Worm (Caenorhabditis elegans) whole organism, mixed stage, embryonic: ENCODE measurements around the gene F28B4.4.
A peak's percentile ranks its signal among the peaks of the same experiment; 100 is the strongest.

ENCODE experiments used
- bed-3 ChIP-seq: fragments of 200-800 bp; sonication (Bioruptor generic); optimal IDR thresholded peaks from 3 replicates; lab custom pipeline; 2018; ENCODE audit warnings: mild to moderate bottlenecking, missing genetic modification characterization, moderate library complexity, missing compliant biosample characterization
- blmp-1 ChIP-seq: fragments of 150-350 bp; optimal IDR thresholded peaks from 2 replicates; lab custom pipeline; 2014; ENCODE audit warnings: missing biosample characterization, missing genetic modification characterization
- ceh-39 ChIP-seq: fragments of 150-350 bp; optimal IDR thresholded peaks from 2 replicates; lab custom pipeline; 2014; ENCODE audit warnings: missing biosample characterization, missing genetic modification characterization
- ceh-43 ChIP-seq: fragments of 200-800 bp; sonication (Bioruptor generic); optimal IDR thresholded peaks from 2 replicates; lab custom pipeline; 2018; ENCODE audit warnings: mild to moderate bottlenecking, missing genetic modification characterization, moderate library complexity, missing compliant biosample characterization
- ceh-83 ChIP-seq: fragments of 200-800 bp; sonication (Bioruptor generic); optimal IDR thresholded peaks from 2 replicates; lab custom pipeline; 2018; ENCODE audit warnings: mild to moderate bottlenecking, missing genetic modification characterization, missing compliant biosample characterization
- drap-1 ChIP-seq: fragments of 200-800 bp; sonication (Bioruptor generic); optimal IDR thresholded peaks from 3 replicates; lab custom pipeline; 2018; ENCODE audit warnings: mild to moderate bottlenecking, missing genetic modification characterization, missing compliant biosample characterization
- elt-1 ChIP-seq: sonication (generic microtip); optimal IDR thresholded peaks from 2 replicates; lab custom pipeline; 2017; ENCODE audit warnings: missing genetic modification characterization, mild to moderate bottlenecking, missing compliant biosample characterization, antibody characterized with exemption, moderate library complexity, borderline replicate concordance; ENCODE audit not compliant: insufficient read depth
- elt-3 ChIP-seq: fragments of 150-350 bp; optimal IDR thresholded peaks from 2 replicates; lab custom pipeline; 2014; ENCODE audit warnings: missing biosample characterization, missing genetic modification characterization
- hlh-1 ChIP-seq: fragments of 150-350 bp; optimal IDR thresholded peaks from 2 replicates; lab custom pipeline; 2014; ENCODE audit warnings: missing biosample characterization, missing genetic modification reagents, missing genetic modification characterization
- lin-13 ChIP-seq: fragments of 150-350 bp; optimal IDR thresholded peaks from 2 replicates; lab custom pipeline; 2014; ENCODE audit warnings: missing biosample characterization, missing genetic modification characterization
- lin-32 ChIP-seq: fragments of 200-800 bp; sonication (Bioruptor generic); optimal IDR thresholded peaks from 2 replicates; lab custom pipeline; 2018; ENCODE audit warnings: mild to moderate bottlenecking, missing genetic modification characterization, missing compliant biosample characterization
- lsy-2 ChIP-seq: fragments of 150-350 bp; optimal IDR thresholded peaks from 2 replicates; lab custom pipeline; 2014; ENCODE audit warnings: missing biosample characterization, missing genetic modification characterization
- mab-5 ChIP-seq: fragments of 150-350 bp; optimal IDR thresholded peaks from 2 replicates; lab custom pipeline; 2014; ENCODE audit warnings: missing biosample characterization, missing genetic modification characterization
- mls-2 ChIP-seq: sonication (generic microtip); optimal IDR thresholded peaks from 2 replicates; lab custom pipeline; 2016; ENCODE audit warnings: mild to moderate bottlenecking, missing genetic modification characterization, moderate library complexity, missing compliant biosample characterization
- nhr-12 ChIP-seq: fragments of 150-350 bp; optimal IDR thresholded peaks from 2 replicates; lab custom pipeline; 2014; ENCODE audit warnings: missing biosample characterization, missing genetic modification characterization
- nhr-237 ChIP-seq: fragments of 150-350 bp; optimal IDR thresholded peaks from 2 replicates; lab custom pipeline; 2014; ENCODE audit warnings: missing biosample characterization, missing genetic modification characterization
- nhr-28 ChIP-seq: fragments of 150-350 bp; optimal IDR thresholded peaks from 2 replicates; lab custom pipeline; 2014; ENCODE audit warnings: missing biosample characterization, missing genetic modification characterization
- nhr-76 ChIP-seq: sonication (generic microtip); optimal IDR thresholded peaks from 2 replicates; lab custom pipeline; 2017; ENCODE audit warnings: missing biosample characterization, missing genetic modification characterization
- pha-4 ChIP-seq: fragments of 150-350 bp; optimal IDR thresholded peaks from 2 replicates; lab custom pipeline; 2018; ENCODE audit warnings: missing biosample characterization, missing genetic modification reagents, missing genetic modification characterization
- sem-2 ChIP-seq: fragments of 200-800 bp; sonication (Bioruptor generic); optimal IDR thresholded peaks from 2 replicates; lab custom pipeline; 2018; ENCODE audit warnings: mild to moderate bottlenecking, missing genetic modification characterization, missing compliant biosample characterization
- snpc-4 ChIP-seq: fragments of 150-350 bp; optimal IDR thresholded peaks from 2 replicates; lab custom pipeline; 2014; ENCODE audit warnings: missing biosample characterization, missing genetic modification characterization
- sptf-1 ChIP-seq: sonication (generic microtip); optimal IDR thresholded peaks from 2 replicates; lab custom pipeline; 2017; ENCODE audit warnings: mild to moderate bottlenecking, missing genetic modification characterization, moderate library complexity, missing compliant biosample characterization
- tbx-8 ChIP-seq: fragments of 200-800 bp; sonication (Bioruptor generic); optimal IDR thresholded peaks from 2 replicates; lab custom pipeline; 2018; ENCODE audit warnings: mild to moderate bottlenecking, missing genetic modification characterization, moderate library complexity, missing compliant biosample characterization
- unc-120 ChIP-seq: sonication (generic microtip); optimal IDR thresholded peaks from 2 replicates; lab custom pipeline; 2017; ENCODE audit warnings: missing genetic modification characterization, missing compliant biosample characterization; ENCODE audit not compliant: poor library complexity, severe bottlenecking
- zip-8 ChIP-seq: fragments of 150-350 bp; optimal IDR thresholded peaks from 2 replicates; lab custom pipeline; 2014; ENCODE audit warnings: missing biosample characterization, missing genetic modification characterization
- ztf-11 ChIP-seq: fragments of 150-350 bp; optimal IDR thresholded peaks from 2 replicates; lab custom pipeline; 2014; ENCODE audit warnings: missing biosample characterization, missing genetic modification characterization

F28B4.4 gene

ce11 chrX:3247768-3248167, 38.3 kb upstream of the F28B4.4 start:
- TF ChIP-seq pha-4 (no peak), drap-1 (GFP tag; lab: Kevin White, UChicago) (no peak), hlh-1 (no peak), lsy-2 (no peak), sptf-1 (tag; lab: Kevin White, UChicago) (no peak)

- no peak for TF ChIP-seq elt-1 (tag; lab: Kevin White, UChicago)
- TF ChIP-seq lin-13 (tag; lab: Kevin White, UChicago): peak; percentile 39
- peak; percentile 61 for TF ChIP-seq pha-4
- peak; percentile 99 for TF ChIP-seq hlh-1
- no peak for TF ChIP-seq lsy-2
Observed at ce11 chrX:3245812-3246211, 36.4 kb upstream of the F28B4.4 start, which contains the start of gene F40F4.7. Gene F40F4.7 (minus strand): TSS chrX:3245933.

- no peak for TF ChIP-seq drap-1 (GFP tag; lab: Kevin White, UChicago)
- TF ChIP-seq nhr-12 (tag; lab: Kevin White, UChicago): no peak
- TF ChIP-seq ceh-83 (GFP tag; lab: Kevin White, UChicago): no peak
- TF ChIP-seq hlh-1: no peak
- TF ChIP-seq lsy-2: no peak
Observed at ce11 chrX:3244402-3244801, 35.0 kb upstream of the F28B4.4 start.

- no peak for TF ChIP-seq ceh-39
- no peak for TF ChIP-seq pha-4
- no peak for TF ChIP-seq sem-2 (GFP tag; lab: Kevin White, UChicago)
- no peak for TF ChIP-seq tbx-8 (GFP tag; lab: Kevin White, UChicago)
- no peak for TF ChIP-seq lin-13 (tag; lab: Kevin White, UChicago)
- no peak for TF ChIP-seq lsy-2
- TF ChIP-seq nhr-76 (tag; lab: Kevin White, UChicago): no peak
- no peak for TF ChIP-seq blmp-1 (tag; lab: Kevin White, UChicago)
- TF ChIP-seq hlh-1: no peak
- no peak for TF ChIP-seq mab-5 (tag; lab: Kevin White, UChicago)
- no peak for TF ChIP-seq elt-3 (tag; lab: Kevin White, UChicago)
- TF ChIP-seq ceh-83 (GFP tag; lab: Kevin White, UChicago): no peak
- no peak for TF ChIP-seq lin-32 (GFP tag; lab: Kevin White, UChicago)
- no peak for TF ChIP-seq ztf-11 (tag; lab: Kevin White, UChicago)
- TF ChIP-seq nhr-28 (tag; lab: Kevin White, UChicago): no peak
- no peak for TF ChIP-seq unc-120 (tag; lab: Kevin White, UChicago)
- TF ChIP-seq mls-2: no peak
- no peak for TF ChIP-seq ceh-43
- TF ChIP-seq drap-1 (GFP tag; lab: Kevin White, UChicago): no peak
Observed at ce11 chrX:3243614-3244013, 34.2 kb upstream of the F28B4.4 start, which contains the start of gene irg-7. Gene irg-7 (minus strand): TSS chrX:3243636.

- no peak for TF ChIP-seq snpc-4
Observed at ce11 chrX:3235358-3235816, 26.0 kb upstream of the F28B4.4 start, which contains the start of gene F28B4.3. Gene F28B4.3 (minus strand): TSS chrX:3235408.

ce11 chrX:3230575-3230974, 21.2 kb upstream of the F28B4.4 start:
- TF ChIP-seq nhr-237: no peak
- no peak for TF ChIP-seq elt-1 (tag; lab: Kevin White, UChicago)
- no peak for TF ChIP-seq ceh-83 (GFP tag; lab: Kevin White, UChicago)
- TF ChIP-seq nhr-12 (tag; lab: Kevin White, UChicago): no peak
- TF ChIP-seq bed-3 (GFP tag; lab: Kevin White, UChicago): no peak
- no peak for TF ChIP-seq lsy-2
- no peak for TF ChIP-seq blmp-1 (tag; lab: Kevin White, UChicago)
- no peak for TF ChIP-seq hlh-1
- TF ChIP-seq, all 35 proteins: peak for 0

- TF ChIP-seq ztf-11 (tag; lab: Kevin White, UChicago): no peak
- no peak for TF ChIP-seq zip-8 (tag; lab: Kevin White, UChicago)
Observed at ce11 chrX:3228701-3229100, 19.3 kb upstream of the F28B4.4 start.
